Worm (Caenorhabditis elegans): ENCODE results near the gene Y9C2UA.1.

The Y9C2UA.1 gene

DNA sequence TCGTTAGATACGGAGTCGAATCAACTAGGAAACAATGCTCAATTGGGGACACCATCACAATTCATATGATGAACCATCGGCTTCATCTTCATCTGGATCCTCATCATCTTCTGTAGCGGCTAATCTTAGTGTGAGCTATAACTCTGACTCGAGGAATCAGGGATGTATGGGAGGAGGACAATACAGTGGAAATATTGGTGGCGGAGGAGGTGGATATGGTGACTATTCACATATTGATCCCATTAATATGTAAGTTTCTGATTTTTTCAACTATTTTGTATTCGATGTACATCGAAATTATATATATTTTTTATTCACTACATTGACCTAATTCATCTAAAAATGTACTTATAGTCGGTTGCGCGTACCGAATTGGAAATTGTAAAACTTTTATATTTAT, 12.1 kb upstream of the Y9C2UA.1 start:
- no peak for TF ChIP-seq lin-40 (tag; optimal IDR thresholded peaks at IDR 0.05)

- TF ChIP-seq tlf-1 (GFP tag; optimal IDR thresholded peaks at IDR 0.05) (no peak), tbp1 (GFP tag; optimal IDR thresholded peaks at IDR 0.05) (peak; percentile 32), repo-1 (tag; optimal IDR thresholded peaks at IDR 0.05) (peak; percentile 29), madf-6 (GFP tag; IDR thresholded peaks at IDR 0.05) (no peak), atf-7 (tag; optimal IDR thresholded peaks at IDR 0.05) (peak; percentile 30), egrh-3 (GFP tag; IDR thresholded peaks at IDR 0.05) (no peak; the same call in 1 of the 2 replicates), ccch-3 (GFP tag; optimal IDR thresholded peaks at IDR 0.05) (no peak), cebp-1 (GFP tag; IDR thresholded peaks at IDR 0.05) (peak; percentile 95), cebp-1 (tag; optimal IDR thresholded peaks at IDR 0.05) (peak; percentile 98), gei-17 (GFP tag; optimal IDR thresholded peaks at IDR 0.05) (peak; percentile 10), aptf-3 (GFP tag; IDR thresholded peaks at IDR 0.05) (no peak), F49E8.2 (tag; optimal IDR thresholded peaks at IDR 0.05; ENCODE audit: insufficient read depth) (no peak), somi-1 (GFP tag; optimal IDR thresholded peaks at IDR 0.05) (peak; percentile 55), C17E4.6 (GFP tag; IDR thresholded peaks at IDR 0.05) (no peak), hsf-1 (GFP tag; IDR thresholded peaks at IDR 0.05) (peak; percentile 92), nfya-2 (GFP tag; IDR thresholded peaks at IDR 0.05) (no peak), nhr-179 (tag; optimal IDR thresholded peaks at IDR 0.05) (no peak), lin-40 (tag; optimal IDR thresholded peaks at IDR 0.05) (peak; percentile 57), hmg-20 (GFP tag; IDR thresholded peaks at IDR 0.05) (no peak), nhr-80 (tag; optimal IDR thresholded peaks at IDR 0.05) (peak; percentile 74), lin-26 (GFP tag; IDR thresholded peaks at IDR 0.05) (0 out of 2 replicates have a peak, but pooled peaks have one; percentile 49), ztf-26 (tag; optimal IDR thresholded peaks at IDR 0.05) (peak; percentile 47), rpc-1 (optimal IDR thresholded peaks at IDR 0.05) (peak; percentile 49), rpc-1 (tag; optimal IDR thresholded peaks at IDR 0.05) (no peak), dox-1 (GFP tag; IDR thresholded peaks at IDR 0.05) (peak; percentile 37; the same call in 1 of the 2 replicates), hmg-1.2 (GFP tag; IDR thresholded peaks at IDR 0.05) (peak; percentile 51; the same call in 1 of the 2 replicates), F10E7.11 (tag; optimal IDR thresholded peaks at IDR 0.05) (no peak), C06A6.2 (GFP tag; conservative IDR thresholded peaks at IDR 0.05) (peak; percentile 53; the same call in 1 of the 2 replicates), let-526 (GFP tag; IDR thresholded peaks at IDR 0.05) (0 out of 2 replicates have a peak, but pooled peaks have one; percentile 39), zim-3 (tag; optimal IDR thresholded peaks at IDR 0.05) (no peak), D2030.7 (GFP tag; IDR thresholded peaks at IDR 0.05) (no peak), F33H1.4 (GFP tag; IDR thresholded peaks at IDR 0.05) (no peak), dpl-1 (GFP tag; optimal IDR thresholded peaks at IDR 0.05) (no peak), bed-2 (GFP tag; IDR thresholded peaks at IDR 0.05) (no peak), nfyb-1 (GFP tag; IDR thresholded peaks at IDR 0.05) (peak; percentile 81), mcd-1 (GFP tag; IDR thresholded peaks at IDR 0.05) (0 out of 2 replicates have a peak, but pooled peaks have one; percentile 21), madf-10 (tag; optimal IDR thresholded peaks at IDR 0.05) (peak; percentile 36), K11D2.4 (GFP tag; IDR thresholded peaks at IDR 0.05) (peak; percentile 20; the same call in 1 of the 2 replicates), egl-18 (GFP tag; IDR thresholded peaks at IDR 0.05) (0 out of 2 replicates have a peak, but pooled peaks have one; percentile 54), attf-5 (GFP tag; optimal IDR thresholded peaks at IDR 0.05) (peak; percentile 72), F37B4.10 (GFP tag; IDR thresholded peaks at IDR 0.05) (no peak), Y95B8A.8 (GFP tag; IDR thresholded peaks at IDR 0.05) (no peak), ceh-27 (GFP tag; optimal IDR thresholded peaks at IDR 0.05) (peak; percentile 11), lin-35 (GFP tag; optimal IDR thresholded peaks at IDR 0.05) (peak in 1 of 3 experiments; percentile 35), chd-7 (tag; optimal IDR thresholded peaks at IDR 0.05) (peak; percentile 26)
These were observed 11.3 kb upstream of the Y9C2UA.1 start for ce11 chrII:9128132-9128531.
